Worm (Caenorhabditis elegans): ENCODE results near the gene tat-6.

- no peak for TF ChIP-seq Y48G9A.11 (GFP tag; IDR thresholded peaks at IDR 0.05)
- TF ChIP-seq lin-39 (tag; optimal IDR thresholded peaks at IDR 0.05): no peak
- TF ChIP-seq egl-27 (tag; optimal IDR thresholded peaks at IDR 0.05): no peak
- TF ChIP-seq ztf-11 (tag; optimal IDR thresholded peaks at IDR 0.05): no peak
- TF ChIP-seq snpc-4 (tag; optimal IDR thresholded peaks at IDR 0.05): no peak
- TF ChIP-seq dpl-1 (GFP tag; optimal IDR thresholded peaks at IDR 0.05): no peak
- TF ChIP-seq ama-1 (optimal IDR thresholded peaks at IDR 0.05): no peak
- no peak for TF ChIP-seq nhr-237 (tag; optimal IDR thresholded peaks at IDR 0.05)
- no peak for TF ChIP-seq daf-12 (tag; optimal IDR thresholded peaks at IDR 0.05)
- TF ChIP-seq unc-62 (GFP tag; optimal IDR thresholded peaks at IDR 0.05 in 1 of 2): no peak
- TF ChIP-seq unc-62 (tag; optimal IDR thresholded peaks at IDR 0.05): no peak
- TF ChIP-seq nhr-76 (tag; optimal IDR thresholded peaks at IDR 0.05): no peak
- TF ChIP-seq R02D3.7 (tag; optimal IDR thresholded peaks at IDR 0.05): no peak
Measured at ce11 chrV:3114973-3115372, 13.9 kb upstream of the tat-6 start, which contains the start of gene Y73C8C.3.

Measured in whole organism, L4 larva.